Worm (Caenorhabditis elegans) whole organism, mixed stage, embryonic: ENCODE measurements around the gene C01G10.5.
A peak's percentile ranks its signal among the peaks of the same experiment; 100 is the strongest.

Source experiments
- M03D4.4 ChIP-seq: sonication (generic microtip); optimal IDR thresholded peaks from 2 replicates; lab custom pipeline; 2017; ENCODE audit warnings: mild to moderate bottlenecking, missing genetic modification characterization, missing compliant biosample characterization
- bed-3 ChIP-seq: fragments of 200-800 bp; sonication (Bioruptor generic); optimal IDR thresholded peaks from 3 replicates; lab custom pipeline; 2018; ENCODE audit warnings: mild to moderate bottlenecking, missing genetic modification characterization, moderate library complexity, missing compliant biosample characterization
- blmp-1 ChIP-seq: fragments of 150-350 bp; optimal IDR thresholded peaks from 2 replicates; lab custom pipeline; 2014; ENCODE audit warnings: missing biosample characterization, missing genetic modification characterization
- ceh-39 ChIP-seq: fragments of 150-350 bp; optimal IDR thresholded peaks from 2 replicates; lab custom pipeline; 2014; ENCODE audit warnings: missing biosample characterization, missing genetic modification characterization
- ceh-43 ChIP-seq: fragments of 200-800 bp; sonication (Bioruptor generic); optimal IDR thresholded peaks from 2 replicates; lab custom pipeline; 2018; ENCODE audit warnings: mild to moderate bottlenecking, missing genetic modification characterization, moderate library complexity, missing compliant biosample characterization
- ceh-83 ChIP-seq: fragments of 200-800 bp; sonication (Bioruptor generic); optimal IDR thresholded peaks from 2 replicates; lab custom pipeline; 2018; ENCODE audit warnings: mild to moderate bottlenecking, missing genetic modification characterization, missing compliant biosample characterization
- ces-1 ChIP-seq: fragments of 150-350 bp; optimal IDR thresholded peaks from 2 replicates; lab custom pipeline; 2014; ENCODE audit warnings: missing biosample characterization, missing genetic modification reagents, missing genetic modification characterization
- cnd-1 ChIP-seq: fragments of 200-800 bp; sonication (Bioruptor generic); optimal IDR thresholded peaks from 2 replicates; lab custom pipeline; 2018; ENCODE audit warnings: mild to moderate bottlenecking, missing genetic modification characterization, missing compliant biosample characterization
- drap-1 ChIP-seq: fragments of 200-800 bp; sonication (Bioruptor generic); optimal IDR thresholded peaks from 3 replicates; lab custom pipeline; 2018; ENCODE audit warnings: mild to moderate bottlenecking, missing genetic modification characterization, missing compliant biosample characterization
- elt-1 ChIP-seq: sonication (generic microtip); optimal IDR thresholded peaks from 2 replicates; lab custom pipeline; 2017; ENCODE audit warnings: missing genetic modification characterization, mild to moderate bottlenecking, missing compliant biosample characterization, antibody characterized with exemption, moderate library complexity, borderline replicate concordance; ENCODE audit not compliant: insufficient read depth
- elt-3 ChIP-seq: fragments of 150-350 bp; optimal IDR thresholded peaks from 2 replicates; lab custom pipeline; 2014; ENCODE audit warnings: missing biosample characterization, missing genetic modification characterization
- flh-1 ChIP-seq: fragments of 200-800 bp; sonication (Bioruptor generic); optimal IDR thresholded peaks from 2 replicates; lab custom pipeline; 2018; ENCODE audit warnings: mild to moderate bottlenecking, missing genetic modification characterization, moderate library complexity, missing compliant biosample characterization
- ham-2 ChIP-seq: fragments of 200-800 bp; sonication (Bioruptor generic); optimal IDR thresholded peaks from 2 replicates; lab custom pipeline; 2018; ENCODE audit warnings: mild to moderate bottlenecking, missing genetic modification characterization, missing compliant biosample characterization
- hlh-1 ChIP-seq: fragments of 150-350 bp; optimal IDR thresholded peaks from 2 replicates; lab custom pipeline; 2014; ENCODE audit warnings: missing biosample characterization, missing genetic modification reagents, missing genetic modification characterization
- lin-13 ChIP-seq: fragments of 150-350 bp; optimal IDR thresholded peaks from 2 replicates; lab custom pipeline; 2014; ENCODE audit warnings: missing biosample characterization, missing genetic modification characterization
- lin-32 ChIP-seq: fragments of 200-800 bp; sonication (Bioruptor generic); optimal IDR thresholded peaks from 2 replicates; lab custom pipeline; 2018; ENCODE audit warnings: mild to moderate bottlenecking, missing genetic modification characterization, missing compliant biosample characterization
- lsy-2 ChIP-seq: fragments of 150-350 bp; optimal IDR thresholded peaks from 2 replicates; lab custom pipeline; 2014; ENCODE audit warnings: missing biosample characterization, missing genetic modification characterization
- mab-5 ChIP-seq: fragments of 150-350 bp; optimal IDR thresholded peaks from 2 replicates; lab custom pipeline; 2014; ENCODE audit warnings: missing biosample characterization, missing genetic modification characterization
- mep-1 ChIP-seq: fragments of 150-350 bp; optimal IDR thresholded peaks from 2 replicates; lab custom pipeline; 2017; ENCODE audit warnings: missing biosample characterization, missing genetic modification reagents, missing genetic modification characterization, inconsistent platforms
- mls-2 ChIP-seq: sonication (generic microtip); optimal IDR thresholded peaks from 2 replicates; lab custom pipeline; 2016; ENCODE audit warnings: mild to moderate bottlenecking, missing genetic modification characterization, moderate library complexity, missing compliant biosample characterization
- nhr-12 ChIP-seq: fragments of 150-350 bp; optimal IDR thresholded peaks from 2 replicates; lab custom pipeline; 2014; ENCODE audit warnings: missing biosample characterization, missing genetic modification characterization
- nhr-2 ChIP-seq: fragments of 150-350 bp; optimal IDR thresholded peaks from 2 replicates; lab custom pipeline; 2014; ENCODE audit warnings: missing biosample characterization, missing genetic modification characterization
- nhr-237 ChIP-seq: fragments of 150-350 bp; optimal IDR thresholded peaks from 2 replicates; lab custom pipeline; 2014; ENCODE audit warnings: missing biosample characterization, missing genetic modification characterization
- nhr-28 ChIP-seq: fragments of 150-350 bp; optimal IDR thresholded peaks from 2 replicates; lab custom pipeline; 2014; ENCODE audit warnings: missing biosample characterization, missing genetic modification characterization
- nhr-76 ChIP-seq: sonication (generic microtip); optimal IDR thresholded peaks from 2 replicates; lab custom pipeline; 2017; ENCODE audit warnings: missing biosample characterization, missing genetic modification characterization
- pha-4 ChIP-seq: fragments of 150-350 bp; optimal IDR thresholded peaks from 2 replicates; lab custom pipeline; 2018; ENCODE audit warnings: missing biosample characterization, missing genetic modification reagents, missing genetic modification characterization
- sem-2 ChIP-seq: fragments of 200-800 bp; sonication (Bioruptor generic); optimal IDR thresholded peaks from 2 replicates; lab custom pipeline; 2018; ENCODE audit warnings: mild to moderate bottlenecking, missing genetic modification characterization, missing compliant biosample characterization
- snpc-4 ChIP-seq: fragments of 150-350 bp; optimal IDR thresholded peaks from 2 replicates; lab custom pipeline; 2014; ENCODE audit warnings: missing biosample characterization, missing genetic modification characterization
- sptf-1 ChIP-seq: sonication (generic microtip); optimal IDR thresholded peaks from 2 replicates; lab custom pipeline; 2017; ENCODE audit warnings: mild to moderate bottlenecking, missing genetic modification characterization, moderate library complexity, missing compliant biosample characterization
- tbx-8 ChIP-seq: fragments of 200-800 bp; sonication (Bioruptor generic); optimal IDR thresholded peaks from 2 replicates; lab custom pipeline; 2018; ENCODE audit warnings: mild to moderate bottlenecking, missing genetic modification characterization, moderate library complexity, missing compliant biosample characterization
- unc-120 ChIP-seq: sonication (generic microtip); optimal IDR thresholded peaks from 2 replicates; lab custom pipeline; 2017; ENCODE audit warnings: missing genetic modification characterization, missing compliant biosample characterization; ENCODE audit not compliant: poor library complexity, severe bottlenecking
- unc-39 ChIP-seq: fragments of 150-350 bp; optimal IDR thresholded peaks from 2 replicates; lab custom pipeline; 2014; ENCODE audit warnings: missing biosample characterization, missing genetic modification characterization
- unc-62 ChIP-seq: fragments of 150-350 bp; optimal IDR thresholded peaks from 2 replicates; lab custom pipeline; 2014; ENCODE audit warnings: missing biosample characterization, missing genetic modification reagents, missing genetic modification characterization
- zip-8 ChIP-seq: fragments of 150-350 bp; optimal IDR thresholded peaks from 2 replicates; lab custom pipeline; 2014; ENCODE audit warnings: missing biosample characterization, missing genetic modification characterization
- ztf-11 ChIP-seq: fragments of 150-350 bp; optimal IDR thresholded peaks from 2 replicates; lab custom pipeline; 2014; ENCODE audit warnings: missing biosample characterization, missing genetic modification characterization

C01G10.5 gene

ce11 chrV:15089438-15089837 is at the start of gene C01G10.5, which contains the start of gene C01G10.4:
TSS of gene C01G10.5 (minus strand) at chrV:15089538.
TSS of gene C01G10.4 (plus strand) at chrV:15089740.
- TF ChIP-seq mep-1: no peak
- TF ChIP-seq mab-5: no peak
- no peak for TF ChIP-seq nhr-237 (tag; lab: Kevin White, UChicago)
- TF ChIP-seq drap-1: no peak

- TF ChIP-seq ztf-11 (tag; lab: Kevin White, UChicago) (no peak), ces-1 (peak; percentile 83), elt-3 (no peak), ceh-43 (GFP tag; lab: Kevin White, UChicago) (no peak), nhr-237 (tag; lab: Kevin White, UChicago) (peak; percentile 62), ceh-83 (GFP tag; lab: Kevin White, UChicago) (no peak), unc-62 (GFP tag; lab: Kevin White, UChicago) (no peak), unc-120 (tag; lab: Kevin White, UChicago) (no peak), cnd-1 (no peak), hlh-1 (tag; lab: Kevin White, UChicago) (peak; percentile 27), tbx-8 (GFP tag; lab: Kevin White, UChicago) (no peak), lin-13 (tag; lab: Kevin White, UChicago) (peak; percentile 21), lsy-2 (tag; lab: Kevin White, UChicago) (peak; percentile 71), flh-1 (GFP tag; lab: Kevin White, UChicago) (no peak), nhr-76 (no peak), sptf-1 (peak; percentile 2), snpc-4 (tag; lab: Kevin White, UChicago) (no peak), zip-8 (tag; lab: Kevin White, UChicago) (no peak), drap-1 (no peak), ham-2 (no peak), bed-3 (GFP tag; lab: Kevin White, UChicago) (no peak), mls-2 (tag; lab: Kevin White, UChicago) (no peak), elt-1 (tag; lab: Kevin White, UChicago) (no peak), mep-1 (peak; percentile 80), nhr-12 (tag; lab: Kevin White, UChicago) (no peak), sem-2 (no peak), nhr-28 (tag; lab: Kevin White, UChicago) (no peak), mab-5 (no peak), blmp-1 (tag; lab: Kevin White, UChicago) (no peak), ceh-39 (tag; lab: Kevin White, UChicago) (peak; percentile 21), nhr-2 (tag; lab: Kevin White, UChicago) (no peak), pha-4 (peak; percentile 46)
Measured at ce11 chrV:15136772-15137171, 47.4 kb upstream of the C01G10.5 start, which contains the start of gene aipl-1. TSS of gene aipl-1 (minus strand) at chrV:15136801.

- TF ChIP-seq M03D4.4 (no peak), unc-120 (tag; lab: Kevin White, UChicago) (no peak), ceh-39 (tag; lab: Kevin White, UChicago) (no peak), ceh-43 (GFP tag; lab: Kevin White, UChicago) (no peak), elt-3 (no peak), elt-1 (tag; lab: Kevin White, UChicago) (no peak), pha-4 (no peak), lsy-2 (tag; lab: Kevin White, UChicago) (no peak), unc-39 (tag; lab: Kevin White, UChicago) (no peak)
Measured at ce11 chrV:15133812-15134211, 44.5 kb upstream of the C01G10.5 start.

ce11 chrV:15132423-15132822 is 43.1 kb upstream of the C01G10.5 start, which contains the start of gene str-171:
TSS of gene str-171 (minus strand) at chrV:15132523.
- TF ChIP-seq drap-1 (no peak), nhr-28 (tag; lab: Kevin White, UChicago) (no peak), tbx-8 (GFP tag; lab: Kevin White, UChicago) (no peak), mep-1 (no peak), nhr-76 (no peak), ham-2 (no peak), lin-32 (GFP tag; lab: Kevin White, UChicago) (no peak), bed-3 (GFP tag; lab: Kevin White, UChicago) (no peak), ces-1 (no peak), ztf-11 (tag; lab: Kevin White, UChicago) (no peak), unc-62 (GFP tag; lab: Kevin White, UChicago) (no peak), hlh-1 (tag; lab: Kevin White, UChicago) (no peak), blmp-1 (tag; lab: Kevin White, UChicago) (no peak), sptf-1 (no peak), mab-5 (no peak), elt-1 (tag; lab: Kevin White, UChicago) (no peak)
